Fruit fly (Drosophila melanogaster): ENCODE results near the gene CG7420.

DNA sequence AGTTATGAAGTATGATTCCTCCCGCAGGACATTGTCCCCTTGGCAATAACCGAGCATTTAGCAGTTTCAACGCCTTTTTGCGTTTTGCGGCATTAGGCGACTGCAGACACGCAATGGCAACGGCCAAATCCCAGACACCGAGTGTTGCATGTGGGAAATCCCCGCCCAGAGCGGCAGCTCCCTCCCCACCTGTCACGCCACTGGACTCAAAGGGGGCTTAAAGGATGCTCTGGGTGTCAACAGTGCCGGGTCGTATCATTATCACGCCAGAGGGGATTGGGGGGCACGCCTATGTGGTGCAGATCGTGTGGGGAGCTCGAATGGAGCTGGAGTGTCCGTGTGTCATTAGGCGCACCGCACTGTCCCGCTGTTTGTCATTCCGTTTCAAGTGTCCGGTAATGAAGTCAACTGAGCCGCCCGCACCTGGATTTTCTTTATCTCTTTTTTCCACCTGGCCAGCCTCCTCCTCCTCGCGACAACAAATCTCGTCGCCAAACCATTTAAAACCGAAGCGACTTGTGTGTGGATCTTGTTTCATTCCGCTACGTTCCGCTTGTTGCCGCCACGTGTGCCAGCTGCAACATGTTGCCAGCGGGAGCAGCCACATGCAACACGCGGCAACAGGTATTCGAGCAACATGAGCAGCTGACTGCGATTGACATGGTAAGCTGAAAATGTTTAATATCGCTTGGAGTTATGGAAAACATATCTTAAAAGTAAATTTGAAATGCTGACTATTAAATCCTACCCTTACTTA, 42.1 kb downstream of the CG7420 start:
- TF ChIP-seq EcR (GFP tag; optimal IDR thresholded peaks at IDR 0.05): no peak
- no peak for TF ChIP-seq pan (optimal IDR thresholded peaks at IDR 0.05)
- TF ChIP-seq psq (optimal IDR thresholded peaks at IDR 0.05): no peak
- TF ChIP-seq CG8478 (optimal IDR thresholded peaks at IDR 0.05): no peak
